Worm (Caenorhabditis elegans) whole organism, mixed stage, embryonic: ENCODE data around the gene toc-1.

ENCODE experiments used
- M03D4.4 ChIP-seq: sonication (generic microtip); optimal IDR thresholded peaks from 2 replicates; lab custom pipeline; 2017; ENCODE audit warnings: mild to moderate bottlenecking, missing genetic modification characterization, missing compliant biosample characterization
- bed-3 ChIP-seq: fragments of 200-800 bp; sonication (Bioruptor generic); optimal IDR thresholded peaks from 3 replicates; lab custom pipeline; 2018; ENCODE audit warnings: mild to moderate bottlenecking, missing genetic modification characterization, moderate library complexity, missing compliant biosample characterization
- blmp-1 ChIP-seq: fragments of 150-350 bp; optimal IDR thresholded peaks from 2 replicates; lab custom pipeline; 2014; ENCODE audit warnings: missing biosample characterization, missing genetic modification characterization
- ceh-39 ChIP-seq: fragments of 150-350 bp; optimal IDR thresholded peaks from 2 replicates; lab custom pipeline; 2014; ENCODE audit warnings: missing biosample characterization, missing genetic modification characterization
- ceh-43 ChIP-seq: fragments of 200-800 bp; sonication (Bioruptor generic); optimal IDR thresholded peaks from 2 replicates; lab custom pipeline; 2018; ENCODE audit warnings: mild to moderate bottlenecking, missing genetic modification characterization, moderate library complexity, missing compliant biosample characterization
- ceh-83 ChIP-seq: fragments of 200-800 bp; sonication (Bioruptor generic); optimal IDR thresholded peaks from 2 replicates; lab custom pipeline; 2018; ENCODE audit warnings: mild to moderate bottlenecking, missing genetic modification characterization, missing compliant biosample characterization
- ces-1 ChIP-seq: fragments of 150-350 bp; optimal IDR thresholded peaks from 2 replicates; lab custom pipeline; 2014; ENCODE audit warnings: missing biosample characterization, missing genetic modification reagents, missing genetic modification characterization
- drap-1 ChIP-seq: fragments of 200-800 bp; sonication (Bioruptor generic); optimal IDR thresholded peaks from 3 replicates; lab custom pipeline; 2018; ENCODE audit warnings: mild to moderate bottlenecking, missing genetic modification characterization, missing compliant biosample characterization
- elt-1 ChIP-seq: sonication (generic microtip); optimal IDR thresholded peaks from 2 replicates; lab custom pipeline; 2017; ENCODE audit warnings: missing genetic modification characterization, mild to moderate bottlenecking, missing compliant biosample characterization, antibody characterized with exemption, moderate library complexity, borderline replicate concordance; ENCODE audit not compliant: insufficient read depth
- elt-3 ChIP-seq: fragments of 150-350 bp; optimal IDR thresholded peaks from 2 replicates; lab custom pipeline; 2014; ENCODE audit warnings: missing biosample characterization, missing genetic modification characterization
- flh-1 ChIP-seq: fragments of 200-800 bp; sonication (Bioruptor generic); optimal IDR thresholded peaks from 2 replicates; lab custom pipeline; 2018; ENCODE audit warnings: mild to moderate bottlenecking, missing genetic modification characterization, moderate library complexity, missing compliant biosample characterization
- hlh-1 ChIP-seq: fragments of 150-350 bp; optimal IDR thresholded peaks from 2 replicates; lab custom pipeline; 2014; ENCODE audit warnings: missing biosample characterization, missing genetic modification reagents, missing genetic modification characterization
- lin-13 ChIP-seq: fragments of 150-350 bp; optimal IDR thresholded peaks from 2 replicates; lab custom pipeline; 2014; ENCODE audit warnings: missing biosample characterization, missing genetic modification characterization
- lin-32 ChIP-seq: fragments of 200-800 bp; sonication (Bioruptor generic); optimal IDR thresholded peaks from 2 replicates; lab custom pipeline; 2018; ENCODE audit warnings: mild to moderate bottlenecking, missing genetic modification characterization, missing compliant biosample characterization
- lsy-2 ChIP-seq: fragments of 150-350 bp; optimal IDR thresholded peaks from 2 replicates; lab custom pipeline; 2014; ENCODE audit warnings: missing biosample characterization, missing genetic modification characterization
- mab-5 ChIP-seq: fragments of 150-350 bp; optimal IDR thresholded peaks from 2 replicates; lab custom pipeline; 2014; ENCODE audit warnings: missing biosample characterization, missing genetic modification characterization
- mep-1 ChIP-seq: fragments of 150-350 bp; optimal IDR thresholded peaks from 2 replicates; lab custom pipeline; 2017; ENCODE audit warnings: missing biosample characterization, missing genetic modification reagents, missing genetic modification characterization, inconsistent platforms
- mls-2 ChIP-seq: sonication (generic microtip); optimal IDR thresholded peaks from 2 replicates; lab custom pipeline; 2016; ENCODE audit warnings: mild to moderate bottlenecking, missing genetic modification characterization, moderate library complexity, missing compliant biosample characterization
- nhr-2 ChIP-seq: fragments of 150-350 bp; optimal IDR thresholded peaks from 2 replicates; lab custom pipeline; 2014; ENCODE audit warnings: missing biosample characterization, missing genetic modification characterization
- nhr-237 ChIP-seq: fragments of 150-350 bp; optimal IDR thresholded peaks from 2 replicates; lab custom pipeline; 2014; ENCODE audit warnings: missing biosample characterization, missing genetic modification characterization
- nhr-28 ChIP-seq: fragments of 150-350 bp; optimal IDR thresholded peaks from 2 replicates; lab custom pipeline; 2014; ENCODE audit warnings: missing biosample characterization, missing genetic modification characterization
- nhr-76 ChIP-seq: sonication (generic microtip); optimal IDR thresholded peaks from 2 replicates; lab custom pipeline; 2017; ENCODE audit warnings: missing biosample characterization, missing genetic modification characterization
- pha-4 ChIP-seq: fragments of 150-350 bp; optimal IDR thresholded peaks from 2 replicates; lab custom pipeline; 2018; ENCODE audit warnings: missing biosample characterization, missing genetic modification reagents, missing genetic modification characterization
- sem-2 ChIP-seq: fragments of 200-800 bp; sonication (Bioruptor generic); optimal IDR thresholded peaks from 2 replicates; lab custom pipeline; 2018; ENCODE audit warnings: mild to moderate bottlenecking, missing genetic modification characterization, missing compliant biosample characterization
- snpc-4 ChIP-seq: fragments of 150-350 bp; optimal IDR thresholded peaks from 2 replicates; lab custom pipeline; 2014; ENCODE audit warnings: missing biosample characterization, missing genetic modification characterization
- sptf-1 ChIP-seq: sonication (generic microtip); optimal IDR thresholded peaks from 2 replicates; lab custom pipeline; 2017; ENCODE audit warnings: mild to moderate bottlenecking, missing genetic modification characterization, moderate library complexity, missing compliant biosample characterization
- tbx-8 ChIP-seq: fragments of 200-800 bp; sonication (Bioruptor generic); optimal IDR thresholded peaks from 2 replicates; lab custom pipeline; 2018; ENCODE audit warnings: mild to moderate bottlenecking, missing genetic modification characterization, moderate library complexity, missing compliant biosample characterization
- unc-39 ChIP-seq: fragments of 150-350 bp; optimal IDR thresholded peaks from 2 replicates; lab custom pipeline; 2014; ENCODE audit warnings: missing biosample characterization, missing genetic modification characterization
- unc-62 ChIP-seq: fragments of 150-350 bp; optimal IDR thresholded peaks from 2 replicates; lab custom pipeline; 2014; ENCODE audit warnings: missing biosample characterization, missing genetic modification reagents, missing genetic modification characterization
- zip-8 ChIP-seq: fragments of 150-350 bp; optimal IDR thresholded peaks from 2 replicates; lab custom pipeline; 2014; ENCODE audit warnings: missing biosample characterization, missing genetic modification characterization
- ztf-11 ChIP-seq: fragments of 150-350 bp; optimal IDR thresholded peaks from 2 replicates; lab custom pipeline; 2014; ENCODE audit warnings: missing biosample characterization, missing genetic modification characterization

The toc-1 gene

ce11 chrIII:5285484-5285883 is 10.4 kb downstream of the toc-1 start:
- TF ChIP-seq ces-1 = no peak
- TF ChIP-seq snpc-4 (tag; lab: Kevin White, UChicago) = no peak
- no peak for TF ChIP-seq lin-13
- no peak for TF ChIP-seq nhr-2 (tag; lab: Kevin White, UChicago)
- TF ChIP-seq lsy-2 (tag; lab: Kevin White, UChicago) = no peak
- TF ChIP-seq nhr-237 = no peak
- no peak for TF ChIP-seq nhr-76
- TF ChIP-seq sptf-1 (tag; lab: Kevin White, UChicago) = no peak
- no peak for TF ChIP-seq blmp-1 (tag; lab: Kevin White, UChicago)
- no peak for TF ChIP-seq elt-1 (tag; lab: Kevin White, UChicago)
- TF ChIP-seq flh-1 (GFP tag; lab: Kevin White, UChicago) = no peak
- TF ChIP-seq unc-39 (tag; lab: Kevin White, UChicago) = no peak
- no peak for TF ChIP-seq lin-32 (GFP tag; lab: Kevin White, UChicago)
- TF ChIP-seq drap-1 (GFP tag; lab: Kevin White, UChicago) = no peak
- no peak for TF ChIP-seq nhr-28 (tag; lab: Kevin White, UChicago)
- no peak for TF ChIP-seq ceh-83 (GFP tag; lab: Kevin White, UChicago)
- TF ChIP-seq unc-62 (GFP tag; lab: Kevin White, UChicago) = no peak
- TF ChIP-seq ztf-11 (tag; lab: Kevin White, UChicago) = no peak

- no peak for TF ChIP-seq ces-1
- no peak for TF ChIP-seq elt-3 (tag; lab: Kevin White, UChicago)
- TF ChIP-seq ztf-11 (tag; lab: Kevin White, UChicago) = no peak
- TF ChIP-seq mab-5 (tag; lab: Kevin White, UChicago) = no peak
- TF ChIP-seq nhr-237 = no peak
- TF ChIP-seq lin-13 = no peak
- no peak for TF ChIP-seq mep-1 (tag; lab: Kevin White, UChicago)
- no peak for TF ChIP-seq snpc-4 (tag; lab: Kevin White, UChicago)
- TF ChIP-seq flh-1 (GFP tag; lab: Kevin White, UChicago) = no peak
- no peak for TF ChIP-seq ceh-43
- no peak for TF ChIP-seq bed-3
- TF ChIP-seq pha-4 (tag; lab: Kevin White, UChicago) = no peak
- TF ChIP-seq zip-8 (tag; lab: Kevin White, UChicago) = no peak
- TF ChIP-seq elt-1 (tag; lab: Kevin White, UChicago) = no peak
- TF ChIP-seq blmp-1 (tag; lab: Kevin White, UChicago) = no peak
Measured at ce11 chrIII:5286205-5286604, 11.2 kb downstream of the toc-1 start, which contains the start of gene ZC395.11. Gene ZC395.11, minus strand, starts transcription at chrIII:5286305.

- TF ChIP-seq M03D4.4 (tag; lab: Kevin White, UChicago) (no peak), unc-62 (GFP tag; lab: Kevin White, UChicago) (no peak), hlh-1 (tag; lab: Kevin White, UChicago) (no peak), nhr-2 (tag; lab: Kevin White, UChicago) (no peak), unc-39 (tag; lab: Kevin White, UChicago) (no peak), flh-1 (GFP tag; lab: Kevin White, UChicago) (no peak), blmp-1 (tag; lab: Kevin White, UChicago) (no peak), sem-2 (GFP tag; lab: Kevin White, UChicago) (no peak), lin-13 (no peak)
Measured at ce11 chrIII:5287877-5288276, 12.8 kb downstream of the toc-1 start, which contains the start of gene T15B12.1. Gene T15B12.1, plus strand, starts transcription at chrIII:5288177.

- TF ChIP-seq zip-8 (tag; lab: Kevin White, UChicago) (no peak), lin-13 (no peak), ces-1 (no peak), mls-2 (tag; lab: Kevin White, UChicago) (no peak), sem-2 (GFP tag; lab: Kevin White, UChicago) (no peak), mab-5 (tag; lab: Kevin White, UChicago) (no peak), nhr-28 (tag; lab: Kevin White, UChicago) (no peak), drap-1 (GFP tag; lab: Kevin White, UChicago) (no peak), tbx-8 (GFP tag; lab: Kevin White, UChicago) (no peak)
- TF ChIP-seq, all 35 proteins: peak for 0
Measured at ce11 chrIII:5290230-5290629, 15.2 kb downstream of the toc-1 start.

- TF ChIP-seq ceh-83 (GFP tag; lab: Kevin White, UChicago) (no peak), ceh-39 (tag; lab: Kevin White, UChicago) (no peak), blmp-1 (tag; lab: Kevin White, UChicago) (no peak), mab-5 (tag; lab: Kevin White, UChicago) (no peak), lsy-2 (tag; lab: Kevin White, UChicago) (no peak), ces-1 (no peak), sem-2 (GFP tag; lab: Kevin White, UChicago) (no peak), nhr-28 (tag; lab: Kevin White, UChicago) (no peak), zip-8 (tag; lab: Kevin White, UChicago) (no peak)
Measured at ce11 chrIII:5291281-5291680, 16.2 kb downstream of the toc-1 start.
